Fruit fly (Drosophila melanogaster) whole organism, wandering third instar larva: ENCODE measurements around the gene CG4362.

Experiments used
- CG32264 ChIP-seq: fragments of 200-800 bp; sonication (Bioruptor generic); optimal IDR thresholded peaks from 2 replicates; lab custom pipeline; 2016; ENCODE audit warnings: missing biosample characterization, missing genetic modification characterization
- Dfd ChIP-seq: fragments of >200 bp; optimal IDR thresholded peaks from 2 replicates; lab custom pipeline; 2017; ENCODE audit warnings: missing biosample characterization, missing genetic modification characterization
- Sp1 ChIP-seq: fragments of 200-800 bp; sonication (Bioruptor generic); optimal IDR thresholded peaks from 3 replicates; lab custom pipeline; 2019; ENCODE audit warnings: missing biosample characterization, mild to moderate bottlenecking, missing genetic modification characterization, moderate library complexity
- h ChIP-seq: fragments of 200-800 bp; sonication (Bioruptor generic); optimal IDR thresholded peaks from 3 replicates; lab custom pipeline; 2016; ENCODE audit warnings: missing biosample characterization, mild to moderate bottlenecking, missing genetic modification characterization
- tai ChIP-seq: sonication (Bioruptor generic); optimal IDR thresholded peaks from 2 replicates; lab custom pipeline; 2016; ENCODE audit warnings: missing biosample characterization, missing genetic modification characterization

- TF ChIP-seq h (GFP tag; lab: Kevin White, UChicago) (no peak), Sp1 (GFP tag; lab: Kevin White, UChicago) (no peak), tai (GFP tag; lab: Kevin White, UChicago) (no peak), Dfd (GFP tag; lab: Kevin White, UChicago) (no peak), CG32264 (no peak)
These were observed 4.1 kb upstream of the CG4362 start for dm6 chr3R:20311406-20311805.
